Worm (Caenorhabditis elegans): ENCODE data around the gene str-144.

- TF ChIP-seq pes-1 (GFP tag; IDR thresholded peaks at IDR 0.05) (no peak), ama-1 (optimal IDR thresholded peaks at IDR 0.05) (no peak), flt-1 (GFP tag; IDR thresholded peaks at IDR 0.05) (no peak), tra-4 (tag; optimal IDR thresholded peaks at IDR 0.05) (no peak), ceh-13 (GFP tag; optimal IDR thresholded peaks at IDR 0.05) (no peak), sea-1 (GFP tag; conservative IDR thresholded peaks at IDR 0.05) (no peak), tbx-11 (GFP tag; IDR thresholded peaks at IDR 0.05) (no peak), hmbx-1 (tag; optimal IDR thresholded peaks at IDR 0.05) (no peak), aly-1 (tag; optimal IDR thresholded peaks at IDR 0.05) (no peak), ceh-36 (tag; optimal IDR thresholded peaks at IDR 0.05) (no peak), F13C5.2 (tag; optimal IDR thresholded peaks at IDR 0.05) (no peak), scrt-1 (GFP tag; IDR thresholded peaks at IDR 0.05) (no peak), ets-7 (tag; optimal IDR thresholded peaks at IDR 0.05) (no peak), hmg-4 (GFP tag; optimal IDR thresholded peaks at IDR 0.05) (no peak)
Observed at ce11 chrV:8031121-8031520, 40.8 kb downstream of the str-144 start, which contains the start of gene vars-1.

All from whole organism, early embryonic.